Fruit fly (Drosophila melanogaster): ENCODE results near the gene EloA.

EloA gene

DNA sequence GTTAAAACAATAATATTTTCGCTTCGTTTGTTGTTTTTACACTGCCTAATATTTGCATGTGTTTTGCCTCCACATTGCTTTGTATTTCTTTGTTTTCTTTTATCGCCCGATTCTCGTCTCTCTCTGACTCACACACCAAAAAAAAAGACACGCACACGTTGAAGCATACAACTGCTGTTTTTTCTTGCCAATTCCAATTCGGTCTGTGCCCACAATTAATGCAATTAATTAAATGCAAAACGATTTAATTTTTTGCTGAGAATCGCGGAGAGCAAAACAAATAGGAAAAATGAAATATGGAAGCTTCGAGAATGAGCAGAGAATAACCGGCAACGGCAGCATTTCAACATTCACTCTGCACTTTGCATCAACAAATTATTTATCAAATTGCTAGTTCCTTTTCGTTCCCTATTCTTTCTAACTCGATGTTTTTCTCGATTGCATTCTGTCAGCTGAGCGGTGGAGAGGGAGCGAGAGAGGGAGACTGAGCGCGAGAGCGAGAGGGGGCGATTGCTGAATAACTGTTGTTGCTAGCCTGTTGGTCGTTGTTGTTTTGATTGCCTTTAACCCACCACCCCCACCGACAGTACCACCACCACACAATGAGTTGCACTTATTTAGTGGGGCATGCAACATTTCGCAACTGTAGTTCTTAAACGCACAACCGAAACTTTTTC, 30.2 kb upstream of the EloA start (continued):
- TF ChIP-seq CG3726 (GFP tag; IDR thresholded peaks at IDR 0.05) (no peak), da (GFP tag; optimal IDR thresholded peaks at IDR 0.05) (no peak), Doc3 (GFP tag; IDR thresholded peaks at IDR 0.05; ENCODE audit: partially characterized antibody) (0 out of 3 replicates have a peak, but pooled peaks have one; percentile 10), CG4404 (GFP tag; IDR thresholded peaks at IDR 0.05) (no peak), odd (GFP tag; optimal IDR thresholded peaks at IDR 0.05) (no peak), CG4328 (GFP tag; optimal IDR thresholded peaks at IDR 0.05) (no peak), Nf-YA (GFP tag; IDR thresholded peaks at IDR 0.05) (no peak), tin (GFP tag; optimal IDR thresholded peaks at IDR 0.05) (no peak), CG30403 (GFP tag; optimal IDR thresholded peaks at IDR 0.05) (peak; percentile 3), mirr (GFP tag; optimal IDR thresholded peaks at IDR 0.05) (peak; percentile 16), stc (GFP tag; IDR thresholded peaks at IDR 0.05) (0 out of 2 replicates have a peak, but pooled peaks have one; percentile 13), CG2129 (GFP tag; IDR thresholded peaks at IDR 0.05; ENCODE audit: partially characterized antibody) (no peak), CG12104 (GFP tag; optimal IDR thresholded peaks at IDR 0.05) (no peak), Trl (optimal IDR thresholded peaks at IDR 0.05) (peak; percentile 42 to 59), Trl (GFP tag; optimal IDR thresholded peaks at IDR 0.05) (no peak), row (GFP tag; IDR thresholded peaks at IDR 0.05) (0 out of 3 replicates have a peak, but pooled peaks have one; percentile 26), Sox102F (GFP tag; optimal IDR thresholded peaks at IDR 0.05) (no peak), Elba2 (GFP tag; optimal IDR thresholded peaks at IDR 0.05) (no peak), CG7357 (GFP tag; IDR thresholded peaks at IDR 0.05) (no peak), CG10321 (GFP tag; IDR thresholded peaks at IDR 0.05) (no peak), CG17361 (GFP tag; IDR thresholded peaks at IDR 0.05) (no peak), luna (GFP tag; optimal IDR thresholded peaks at IDR 0.05) (no peak), CG31224 (GFP tag; IDR thresholded peaks at IDR 0.05) (no peak), fd3F (GFP tag; optimal IDR thresholded peaks at IDR 0.05) (peak; percentile 1), Rfx (GFP tag; IDR thresholded peaks at IDR 0.05) (no peak), CG13296 (GFP tag; optimal IDR thresholded peaks at IDR 0.05) (peak; percentile 17), tio (GFP tag; optimal IDR thresholded peaks at IDR 0.05) (no peak), CG9797 (GFP tag; optimal IDR thresholded peaks at IDR 0.05) (no peak), CG34422 (GFP tag; IDR thresholded peaks at IDR 0.05) (peak; percentile 36; the same call in 1 of the 3 replicates), CG5245 (GFP tag; optimal IDR thresholded peaks at IDR 0.05) (no peak), bigmax (GFP tag; optimal IDR thresholded peaks at IDR 0.05) (no peak), croc (GFP tag; conservative IDR thresholded peaks at IDR 0.05) (no peak), CG33557 (GFP tag; optimal IDR thresholded peaks at IDR 0.05) (no peak), nmo (GFP tag; optimal IDR thresholded peaks at IDR 0.05) (no peak), tx (GFP tag; optimal IDR thresholded peaks at IDR 0.05) (no peak), crol (GFP tag; IDR thresholded peaks at IDR 0.05) (peak; percentile 61), ranshi (GFP tag; IDR thresholded peaks at IDR 0.05) (no peak), CG1603 (tag; optimal IDR thresholded peaks at IDR 0.05) (no peak), CG30020 (tag; optimal IDR thresholded peaks at IDR 0.05) (no peak), CG10462 (GFP tag; optimal IDR thresholded peaks at IDR 0.05) (no peak), CG12744 (GFP tag; optimal IDR thresholded peaks at IDR 0.05) (no peak), pho (GFP tag; optimal IDR thresholded peaks at IDR 0.05) (no peak), YL-1 (GFP tag; optimal IDR thresholded peaks at IDR 0.05) (no peak), CG8359 (GFP tag; optimal IDR thresholded peaks at IDR 0.05; ENCODE audit: borderline replicate concordance) (no peak), CG31365 (tag; optimal IDR thresholded peaks at IDR 0.05) (no peak), CG12071 (GFP tag; optimal IDR thresholded peaks at IDR 0.05) (peak; percentile 6), zfh1 (GFP tag; IDR thresholded peaks at IDR 0.05) (no peak)
